Worm (Caenorhabditis elegans): ENCODE results near the gene ptpn-22.

ce11 chrIV:1710535-1710934 is 29.5 kb downstream of the ptpn-22 start:
- TF ChIP-seq nhr-11 (tag; optimal IDR thresholded peaks at IDR 0.05) (no peak), dpl-1 (GFP tag; optimal IDR thresholded peaks at IDR 0.05) (no peak), hlh-30 (tag; optimal IDR thresholded peaks at IDR 0.05; ENCODE audit: insufficient read depth) (no peak), nhr-76 (tag; optimal IDR thresholded peaks at IDR 0.05) (no peak), nhr-237 (tag; optimal IDR thresholded peaks at IDR 0.05) (no peak)
